ENCODE assay signal across 3 fruit fly cellular contexts in the genomic region with DNA sequence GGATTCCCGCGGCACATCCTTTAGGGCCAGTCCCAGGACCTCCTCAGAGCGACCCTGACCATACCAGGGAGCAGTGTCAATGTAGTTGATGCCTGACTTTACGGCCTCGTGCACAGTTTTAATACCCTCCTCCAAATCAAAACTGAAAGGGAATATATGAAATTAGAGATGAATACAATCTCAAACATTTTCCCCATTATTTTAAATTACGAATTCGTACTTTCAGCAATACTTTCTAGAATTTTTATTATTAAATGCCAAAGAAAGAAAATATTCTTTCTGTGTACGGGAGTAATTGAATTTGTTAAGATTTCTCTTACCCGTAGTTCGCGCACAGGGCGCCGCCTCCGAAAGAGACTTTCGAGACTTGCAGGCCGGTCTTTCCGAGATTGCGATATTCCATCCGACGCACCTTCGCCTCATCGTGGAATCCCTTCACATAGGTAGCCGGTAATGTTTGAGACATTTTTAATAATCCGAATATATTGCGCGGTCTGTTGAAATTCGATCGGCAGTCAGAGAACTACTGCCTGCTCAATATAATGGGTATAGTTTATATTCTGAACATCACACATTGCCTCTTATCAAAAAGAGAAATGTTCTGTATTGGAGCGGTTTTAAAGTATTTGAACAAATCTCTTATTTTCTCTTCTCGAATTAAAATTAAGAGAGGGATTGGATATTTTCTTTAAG.
TF ChIP-seq lines count a peak whose summit lies in the region.

Gene CG18547, minus strand, starts transcription at position 512 of the 693 bp plus-strand sequence.

TF ChIP-seq in whole organism, embryonic, 481 proteins besides CTCF, POLR2A, EP300 and RAD21 (continued from another document):
- TF ChIP-seq Xrp1 (GFP tag; IDR thresholded peaks at IDR 0.05; lab: Robert Waterston, UW) (peak; percentile 29; the same call in 1 of the 2 replicates), CG3847 (GFP tag; IDR thresholded peaks at IDR 0.05; lab: Robert Waterston, UW) (no peak), Sin3A (optimal IDR thresholded peaks at IDR 0.05; lab: Kevin White, UChicago) (no peak), D19A (tag; optimal IDR thresholded peaks at IDR 0.05; lab: Kevin White, UChicago) (peak; percentile 2), Drgx (GFP tag; IDR thresholded peaks at IDR 0.05; lab: Robert Waterston, UW) (peak; percentile 53), z (GFP tag; IDR thresholded peaks at IDR 0.05; lab: Robert Waterston, UW) (0 out of 3 replicates have a peak, but pooled peaks have one; percentile 36), Tbp (GFP tag; optimal IDR thresholded peaks at IDR 0.05; lab: Kevin White, UChicago) (no peak), CG6654 (GFP tag; optimal IDR thresholded peaks at IDR 0.05; lab: Kevin White, UChicago) (no peak), CG6765 (GFP tag; optimal IDR thresholded peaks at IDR 0.05; lab: Kevin White, UChicago) (no peak), CG11085 (GFP tag; IDR thresholded peaks at IDR 0.05; lab: Robert Waterston, UW) (no peak), CG43689 (GFP tag; IDR thresholded peaks at IDR 0.05; lab: Robert Waterston, UW) (no peak), chinmo (GFP tag; IDR thresholded peaks at IDR 0.05; lab: Robert Waterston, UW; ENCODE audit: partially characterized antibody) (0 out of 4 replicates have a peak, but pooled peaks have one; percentile 53), nom (GFP tag; optimal IDR thresholded peaks at IDR 0.05; lab: Kevin White, UChicago) (peak; percentile 37), lab (GFP tag; optimal IDR thresholded peaks at IDR 0.05; lab: Kevin White, UChicago) (peak; percentile 2), lilli (GFP tag; optimal IDR thresholded peaks at IDR 0.05; lab: Kevin White, UChicago) (peak; percentile 0), Gug (GFP tag; IDR thresholded peaks at IDR 0.05; lab: Robert Waterston, UW) (no peak), CG15269 (tag; optimal IDR thresholded peaks at IDR 0.05; lab: Kevin White, UChicago) (no peak), ATbp (GFP tag; optimal IDR thresholded peaks at IDR 0.05; lab: Kevin White, UChicago) (no peak), CG2120 (GFP tag; optimal IDR thresholded peaks at IDR 0.05; lab: Kevin White, UChicago) (peak; percentile 0), sqz (GFP tag; optimal IDR thresholded peaks at IDR 0.05; lab: Kevin White, UChicago) (no peak)

TF ChIP-seq in whole organism, prepupa, 60 proteins besides CTCF, POLR2A, EP300 and RAD21 (continued from another document):
- TF ChIP-seq CG11762 (GFP tag; optimal IDR thresholded peaks at IDR 0.05; lab: Kevin White, UChicago; ENCODE audit: insufficient read depth): peak; percentile 32
- no peak for TF ChIP-seq salr (GFP tag; optimal IDR thresholded peaks at IDR 0.05; lab: Kevin White, UChicago)
- TF ChIP-seq CG8319 (GFP tag; optimal IDR thresholded peaks at IDR 0.05; lab: Kevin White, UChicago): no peak
- TF ChIP-seq fd85E (GFP tag; optimal IDR thresholded peaks at IDR 0.05; lab: Kevin White, UChicago): no peak
- TF ChIP-seq Eip75B (GFP tag; optimal IDR thresholded peaks at IDR 0.05; lab: Kevin White, UChicago): peak; percentile 49
- peak; percentile 24 for TF ChIP-seq dsx (GFP tag; optimal IDR thresholded peaks at IDR 0.05; lab: Kevin White, UChicago; ENCODE audit: poor library complexity, severe bottlenecking)
- no peak for TF ChIP-seq Sox15 (GFP tag; optimal IDR thresholded peaks at IDR 0.05; lab: Kevin White, UChicago)
- TF ChIP-seq topi (GFP tag; optimal IDR thresholded peaks at IDR 0.05; lab: Kevin White, UChicago): peak; percentile 54
- TF ChIP-seq CG4318 (GFP tag; optimal IDR thresholded peaks at IDR 0.05; lab: Kevin White, UChicago): no peak
- peak; percentile 46 for TF ChIP-seq esn (GFP tag; optimal IDR thresholded peaks at IDR 0.05; lab: Kevin White, UChicago)
- 0 out of 2 replicates have a peak, but pooled peaks have one; percentile 20 for TF ChIP-seq Gug (GFP tag; IDR thresholded peaks at IDR 0.05; lab: Robert Waterston, UW)
- TF ChIP-seq achi (GFP tag; optimal IDR thresholded peaks at IDR 0.05; lab: Kevin White, UChicago): peak; percentile 9
- peak; percentile 25 for TF ChIP-seq CG32006 (GFP tag; optimal IDR thresholded peaks at IDR 0.05; lab: Kevin White, UChicago)
- TF ChIP-seq CG31627 (GFP tag; optimal IDR thresholded peaks at IDR 0.05; lab: Kevin White, UChicago): peak; percentile 59
- no peak for TF ChIP-seq fd59A (GFP tag; optimal IDR thresholded peaks at IDR 0.05; lab: Kevin White, UChicago)
- TF ChIP-seq Sox14 (GFP tag; optimal IDR thresholded peaks at IDR 0.05; lab: Kevin White, UChicago): peak; percentile 50
- TF ChIP-seq dac (GFP tag; optimal IDR thresholded peaks at IDR 0.05; lab: Kevin White, UChicago): no peak
- peak; percentile 26 for TF ChIP-seq Ets21C (GFP tag; optimal IDR thresholded peaks at IDR 0.05; lab: Kevin White, UChicago)
- TF ChIP-seq CG6792 (GFP tag; optimal IDR thresholded peaks at IDR 0.05; lab: Kevin White, UChicago): peak; percentile 45
- TF ChIP-seq Lpt (GFP tag; optimal IDR thresholded peaks at IDR 0.05; lab: Kevin White, UChicago): peak; percentile 3
- TF ChIP-seq OdsH (GFP tag; optimal IDR thresholded peaks at IDR 0.05; lab: Kevin White, UChicago): peak; percentile 48
- peak; percentile 40 for TF ChIP-seq CG3032 (tag; optimal IDR thresholded peaks at IDR 0.05; lab: Kevin White, UChicago)
- peak; percentile 48 for TF ChIP-seq Hr39 (GFP tag; optimal IDR thresholded peaks at IDR 0.05; lab: Kevin White, UChicago)
- peak; percentile 46 for TF ChIP-seq CG8632 (GFP tag; optimal IDR thresholded peaks at IDR 0.05; lab: Kevin White, UChicago)
- peak; percentile 41 for TF ChIP-seq CG10631 (GFP tag; optimal IDR thresholded peaks at IDR 0.05; lab: Kevin White, UChicago)
- TF ChIP-seq CG16779 (tag; optimal IDR thresholded peaks at IDR 0.05; lab: Kevin White, UChicago): no peak
- TF ChIP-seq CG34406 (GFP tag; optimal IDR thresholded peaks at IDR 0.05; lab: Kevin White, UChicago): peak; percentile 43
- peak; percentile 26 for TF ChIP-seq Hr4 (GFP tag; optimal IDR thresholded peaks at IDR 0.05; lab: Kevin White, UChicago)
- TF ChIP-seq CG6808 (GFP tag; optimal IDR thresholded peaks at IDR 0.05; lab: Kevin White, UChicago): peak; percentile 5
- TF ChIP-seq Smox (GFP tag; optimal IDR thresholded peaks at IDR 0.05; lab: Kevin White, UChicago): peak; percentile 41
- TF ChIP-seq CG15336 (GFP tag; IDR thresholded peaks at IDR 0.05; lab: Robert Waterston, UW): 0 out of 2 replicates have a peak, but pooled peaks have one; percentile 22
- peak; percentile 46 for TF ChIP-seq pdm3 (GFP tag; optimal IDR thresholded peaks at IDR 0.05; lab: Kevin White, UChicago)
- TF ChIP-seq Sox102F (GFP tag; optimal IDR thresholded peaks at IDR 0.05; lab: Kevin White, UChicago): peak; percentile 64
- TF ChIP-seq net (GFP tag; optimal IDR thresholded peaks at IDR 0.05; lab: Kevin White, UChicago): peak; percentile 14
- TF ChIP-seq CG6854 (GFP tag; optimal IDR thresholded peaks at IDR 0.05; lab: Kevin White, UChicago): no peak
- TF ChIP-seq CG10669 (GFP tag; optimal IDR thresholded peaks at IDR 0.05; lab: Kevin White, UChicago): peak; percentile 57
- peak; percentile 57 for TF ChIP-seq lz (GFP tag; optimal IDR thresholded peaks at IDR 0.05; lab: Kevin White, UChicago)
- peak; percentile 51 for TF ChIP-seq acj6 (GFP tag; optimal IDR thresholded peaks at IDR 0.05; lab: Kevin White, UChicago)
- peak; percentile 84 for TF ChIP-seq Eip78C (GFP tag; lab: Kevin White, UChicago)

TF ChIP-seq in whole organism, wandering third instar larva, 38 proteins besides CTCF, POLR2A, EP300 and RAD21 (continued from another document):
- no peak for TF ChIP-seq CG9705 (GFP tag; optimal IDR thresholded peaks at IDR 0.05; lab: Kevin White, UChicago)
- TF ChIP-seq h (GFP tag; optimal IDR thresholded peaks at IDR 0.05; lab: Kevin White, UChicago): peak; percentile 65
- TF ChIP-seq sv (GFP tag; optimal IDR thresholded peaks at IDR 0.05; lab: Kevin White, UChicago): no peak
- no peak for TF ChIP-seq Abd-B (GFP tag; optimal IDR thresholded peaks at IDR 0.05; lab: Kevin White, UChicago)
- peak; percentile 29 for TF ChIP-seq psq (GFP tag; optimal IDR thresholded peaks at IDR 0.05; lab: Kevin White, UChicago)
- TF ChIP-seq tai (GFP tag; optimal IDR thresholded peaks at IDR 0.05; lab: Kevin White, UChicago): no peak
- no peak for TF ChIP-seq Vsx2 (GFP tag; optimal IDR thresholded peaks at IDR 0.05; lab: Kevin White, UChicago; ENCODE audit: partially characterized antibody)
- TF ChIP-seq woc (GFP tag; optimal IDR thresholded peaks at IDR 0.05; lab: Kevin White, UChicago): peak; percentile 25
- no peak for TF ChIP-seq Hr78 (GFP tag; optimal IDR thresholded peaks at IDR 0.05; lab: Kevin White, UChicago)
- TF ChIP-seq Hnf4 (GFP tag; optimal IDR thresholded peaks at IDR 0.05; lab: Kevin White, UChicago): peak; percentile 31
- TF ChIP-seq foxo (GFP tag; optimal IDR thresholded peaks at IDR 0.05; lab: Kevin White, UChicago): peak in 1 of 2 experiments; percentile 69
- TF ChIP-seq Myc (optimal IDR thresholded peaks at IDR 0.05; lab: Kevin White, UChicago): no peak
- TF ChIP-seq fru (GFP tag; optimal IDR thresholded peaks at IDR 0.05; lab: Kevin White, UChicago): peak; percentile 66
- peak; percentile 10 for TF ChIP-seq Dif (GFP tag; optimal IDR thresholded peaks at IDR 0.05; lab: Kevin White, UChicago; ENCODE audit: partially characterized antibody)
